Fruit fly (Drosophila melanogaster) whole organism, prepupa: ENCODE results near the gene GstD2.

Experiments
- CG11902 ChIP-seq: fragments of 200-800 bp; sonication (Bioruptor generic); optimal IDR thresholded peaks from 3 replicates; lab custom pipeline; 2016; ENCODE audit warnings: missing biosample characterization, missing genetic modification characterization
- CG15336 ChIP-seq: fragments of 200-800 bp; sonication (Bioruptor generic); IDR thresholded peaks from 2 replicates; pipeline ENCODE4 v1.3.6; 2022; ENCODE audit warnings: missing biosample characterization, missing genetic modification characterization
- CG6792 ChIP-seq: fragments of 200-800 bp; sonication (Bioruptor generic); optimal IDR thresholded peaks from 3 replicates; lab custom pipeline; 2016; ENCODE audit warnings: missing biosample characterization, missing genetic modification characterization
- CG6808 ChIP-seq: fragments of 200-800 bp; sonication (Bioruptor generic); optimal IDR thresholded peaks from 3 replicates; lab custom pipeline; 2017; ENCODE audit warnings: missing biosample characterization, missing genetic modification characterization, mild to moderate bottlenecking, moderate library complexity, missing genetic modification reagents
- CG8632 ChIP-seq: fragments of 200-800 bp; sonication (Bioruptor generic); optimal IDR thresholded peaks from 3 replicates; lab custom pipeline; 2016; ENCODE audit warnings: missing biosample characterization, missing genetic modification characterization
- Gug ChIP-seq: fragments of 200-800 bp; sonication (Bioruptor generic); IDR thresholded peaks from 2 replicates; pipeline ENCODE4 v1.3.6; 2022; ENCODE audit warnings: missing biosample characterization, missing genetic modification characterization
- Hr39 ChIP-seq: fragments of 200-800 bp; sonication (Bioruptor generic); optimal IDR thresholded peaks from 2 replicates; lab custom pipeline; 2016; ENCODE audit warnings: missing biosample characterization, missing genetic modification characterization
- Met ChIP-seq: fragments of 200-800 bp; sonication (Bioruptor generic); optimal IDR thresholded peaks from 3 replicates; lab custom pipeline; 2016; ENCODE audit warnings: missing biosample characterization, missing genetic modification characterization
- fd85E ChIP-seq: fragments of 200-800 bp; sonication (Bioruptor generic); optimal IDR thresholded peaks from 3 replicates; lab custom pipeline; 2016; ENCODE audit warnings: missing biosample characterization, missing genetic modification characterization
- topi ChIP-seq: fragments of 200-800 bp; sonication (Bioruptor generic); optimal IDR thresholded peaks from 3 replicates; lab custom pipeline; 2016; ENCODE audit warnings: missing biosample characterization, missing genetic modification characterization

dm6 chr3R:12408160-12408559, 36.4 kb downstream of the GstD2 start, which contains the start of gene CG5196:
- TF ChIP-seq CG8632 (GFP tag; lab: Kevin White, UChicago) (no peak), Gug (no peak), CG15336 (GFP tag; lab: Robert Waterston, UW) (0 out of 2 replicates have a peak, but pooled peaks have one; percentile 25), fd85E (GFP tag; lab: Kevin White, UChicago) (no peak), CG6808 (GFP tag; lab: Kevin White, UChicago) (no peak), CG11902 (GFP tag; lab: Kevin White, UChicago) (no peak), Met (no peak), CG6792 (GFP tag; lab: Kevin White, UChicago) (no peak), topi (no peak), Hr39 (GFP tag; lab: Kevin White, UChicago) (no peak)
